Fruit fly (Drosophila melanogaster) whole organism, prepupa: ENCODE data around the gene CG32243.
A peak's percentile ranks its signal among the peaks of the same experiment; 100 is the strongest.

Experiments
- Blimp-1 ChIP-seq: fragments of 200-800 bp; sonication (Bioruptor generic); optimal IDR thresholded peaks from 3 replicates; lab custom pipeline; 2017; ENCODE audit warnings: missing biosample characterization, missing genetic modification characterization, mild to moderate bottlenecking, moderate library complexity, missing genetic modification reagents
- CG10631 ChIP-seq: fragments of 200-800 bp; sonication (Bioruptor generic); optimal IDR thresholded peaks from 2 replicates; lab custom pipeline; 2016; ENCODE audit warnings: missing biosample characterization, missing genetic modification characterization
- CG11762 ChIP-seq: fragments of 200-800 bp; sonication (Bioruptor generic); optimal IDR thresholded peaks from 3 replicates; lab custom pipeline; 2016; ENCODE audit warnings: missing biosample characterization, missing genetic modification characterization; ENCODE audit not compliant: insufficient read depth
- CG11902 ChIP-seq: fragments of 200-800 bp; sonication (Bioruptor generic); optimal IDR thresholded peaks from 3 replicates; lab custom pipeline; 2016; ENCODE audit warnings: missing biosample characterization, missing genetic modification characterization
- CG15336 ChIP-seq: fragments of 200-800 bp; sonication (Bioruptor generic); IDR thresholded peaks from 2 replicates; pipeline ENCODE4 v1.3.6; 2022; ENCODE audit warnings: missing biosample characterization, missing genetic modification characterization
- CG3032 ChIP-seq: fragments of 200-800 bp; optimal IDR thresholded peaks from 2 replicates; lab custom pipeline; 2019; ENCODE audit warnings: missing biosample characterization, mild to moderate bottlenecking, missing genetic modification characterization, moderate library complexity
- CG31627 ChIP-seq: fragments of 200-800 bp; sonication (Bioruptor generic); optimal IDR thresholded peaks from 3 replicates; lab custom pipeline; 2016; ENCODE audit warnings: missing biosample characterization, missing genetic modification characterization
- CG32006 ChIP-seq: fragments of 200-800 bp; sonication (Bioruptor generic); optimal IDR thresholded peaks from 3 replicates; lab custom pipeline; 2017; ENCODE audit warnings: missing biosample characterization, mild to moderate bottlenecking, missing genetic modification characterization
- CG34406 ChIP-seq: fragments of 200-800 bp; sonication (Bioruptor generic); optimal IDR thresholded peaks from 3 replicates; lab custom pipeline; 2016; ENCODE audit warnings: missing biosample characterization, missing genetic modification characterization
- CG3919 ChIP-seq: fragments of 200-800 bp; sonication (Bioruptor generic); optimal IDR thresholded peaks from 3 replicates; lab custom pipeline; 2016; ENCODE audit warnings: missing biosample characterization, missing genetic modification characterization
- CG6163 ChIP-seq: fragments of 200-800 bp; sonication (Bioruptor generic); IDR thresholded peaks from 3 replicates; pipeline ENCODE4 v1.3.6; 2022; ENCODE audit warnings: missing biosample characterization, missing genetic modification characterization
- CG6792 ChIP-seq: fragments of 200-800 bp; sonication (Bioruptor generic); optimal IDR thresholded peaks from 3 replicates; lab custom pipeline; 2016; ENCODE audit warnings: missing biosample characterization, missing genetic modification characterization
- CG6808 ChIP-seq: fragments of 200-800 bp; sonication (Bioruptor generic); optimal IDR thresholded peaks from 3 replicates; lab custom pipeline; 2017; ENCODE audit warnings: missing biosample characterization, missing genetic modification characterization, mild to moderate bottlenecking, moderate library complexity, missing genetic modification reagents
- CG8119 ChIP-seq: fragments of 200-800 bp; sonication (Bioruptor generic); IDR thresholded peaks from 3 replicates; pipeline ENCODE4 v1.3.6; 2022; ENCODE audit warnings: missing biosample characterization, missing genetic modification characterization
- CG8319 ChIP-seq: fragments of 200-800 bp; sonication (Bioruptor generic); optimal IDR thresholded peaks from 3 replicates; lab custom pipeline; 2016; ENCODE audit warnings: missing biosample characterization, missing genetic modification characterization
- CG8632 ChIP-seq: fragments of 200-800 bp; sonication (Bioruptor generic); optimal IDR thresholded peaks from 3 replicates; lab custom pipeline; 2016; ENCODE audit warnings: missing biosample characterization, missing genetic modification characterization
- Eip78C ChIP-seq: fragments of 200-800 bp; sonication (Bioruptor generic); peaks from one replicate; lab custom pipeline; 2016; ENCODE audit warnings: missing biosample characterization, missing genetic modification characterization
- Ets21C ChIP-seq: fragments of 200-800 bp; sonication (Bioruptor generic); optimal IDR thresholded peaks from 3 replicates; lab custom pipeline; 2016; ENCODE audit warnings: missing biosample characterization, missing genetic modification characterization
- Ets96B ChIP-seq: fragments of 200-800 bp; optimal IDR thresholded peaks from 2 replicates; lab custom pipeline; 2019; ENCODE audit warnings: missing biosample characterization, mild to moderate bottlenecking, missing genetic modification characterization, moderate library complexity
- Hr38 ChIP-seq: sonication (Bioruptor generic); optimal IDR thresholded peaks from 2 replicates; lab custom pipeline; 2016; ENCODE audit warnings: missing biosample characterization, missing genetic modification characterization
- Hr39 ChIP-seq: fragments of 200-800 bp; sonication (Bioruptor generic); optimal IDR thresholded peaks from 2 replicates; lab custom pipeline; 2016; ENCODE audit warnings: missing biosample characterization, missing genetic modification characterization
- Met ChIP-seq: fragments of 200-800 bp; sonication (Bioruptor generic); optimal IDR thresholded peaks from 3 replicates; lab custom pipeline; 2016; ENCODE audit warnings: missing biosample characterization, missing genetic modification characterization
- OdsH ChIP-seq: fragments of 200-800 bp; sonication (Bioruptor generic); optimal IDR thresholded peaks from 3 replicates; lab custom pipeline; 2016; ENCODE audit warnings: missing biosample characterization, missing genetic modification characterization
- Smox ChIP-seq: fragments of 200-800 bp; sonication (Bioruptor generic); optimal IDR thresholded peaks from 3 replicates; lab custom pipeline; 2016; ENCODE audit warnings: missing biosample characterization, missing genetic modification characterization
- achi ChIP-seq: fragments of 200-800 bp; sonication (Bioruptor generic); optimal IDR thresholded peaks from 3 replicates; lab custom pipeline; 2016; ENCODE audit warnings: missing biosample characterization, missing genetic modification characterization
- acj6 ChIP-seq: fragments of 200-800 bp; sonication (Bioruptor generic); optimal IDR thresholded peaks from 3 replicates; lab custom pipeline; 2016; ENCODE audit warnings: missing biosample characterization, missing genetic modification characterization
- cyc ChIP-seq: fragments of 200-800 bp; sonication (Bioruptor generic); optimal IDR thresholded peaks from 3 replicates; lab custom pipeline; 2016; ENCODE audit warnings: missing biosample characterization, missing genetic modification characterization
- dac ChIP-seq: fragments of 200-800 bp; sonication (Bioruptor generic); optimal IDR thresholded peaks from 2 replicates; lab custom pipeline; 2017; ENCODE audit warnings: missing biosample characterization, mild to moderate bottlenecking, missing genetic modification characterization
- eg ChIP-seq: fragments of 200-800 bp; sonication (Bioruptor generic); IDR thresholded peaks from 3 replicates; pipeline ENCODE4 v1.3.6; 2022; ENCODE audit warnings: missing biosample characterization, missing genetic modification characterization
- fd85E ChIP-seq: fragments of 200-800 bp; sonication (Bioruptor generic); optimal IDR thresholded peaks from 3 replicates; lab custom pipeline; 2016; ENCODE audit warnings: missing biosample characterization, missing genetic modification characterization
- fkh ChIP-seq: fragments of 200-800 bp; sonication (Bioruptor generic); optimal IDR thresholded peaks from 3 replicates; lab custom pipeline; 2017; ENCODE audit warnings: missing biosample characterization, mild to moderate bottlenecking, missing genetic modification characterization, moderate library complexity
- lz ChIP-seq: fragments of 200-800 bp; sonication (Bioruptor generic); optimal IDR thresholded peaks from 3 replicates; lab custom pipeline; 2016; ENCODE audit warnings: missing biosample characterization, missing genetic modification characterization
- spab ChIP-seq: fragments of 200-800 bp; sonication (Bioruptor generic); optimal IDR thresholded peaks from 2 replicates; lab custom pipeline; 2017; ENCODE audit warnings: missing biosample characterization, mild to moderate bottlenecking, missing genetic modification characterization, missing genetic modification reagents
- ss ChIP-seq, 2 experiments: fragments of 200-800 bp; sonication (Bioruptor generic); optimal IDR thresholded peaks; 2 replicates in 1 of 2; 3 replicates in 1 of 2; lab custom pipeline; 2017 to 2018; ENCODE audit warnings: mild to moderate bottlenecking in 2 of 2, missing biosample characterization in 2 of 2, missing genetic modification characterization in 2 of 2, moderate library complexity in 1 of 2

The CG32243 gene

dm6 chr3L:4541573-4542371, 728 bp upstream of the CG32243 start, which contains the start of gene CG11357 (continued):
- TF ChIP-seq CG8119 (GFP tag; lab: Robert Waterston, UW) (peak; percentile 99), ss (GFP tag; optimal IDR thresholded peaks at IDR 0.05; lab: Kevin White, UChicago) (peak; percentile 98), cyc (GFP tag; lab: Kevin White, UChicago) (peak; percentile 94), Hr38 (GFP tag; lab: Kevin White, UChicago) (no peak), CG6808 (peak; percentile 96), acj6 (GFP tag; lab: Kevin White, UChicago) (peak; percentile 98), spab (GFP tag; lab: Kevin White, UChicago) (peak; percentile 96), CG3032 (tag; lab: Kevin White, UChicago) (peak; percentile 99), Blimp-1 (peak; percentile 92), CG8319 (GFP tag; lab: Kevin White, UChicago) (peak; percentile 91), dac (GFP tag; lab: Kevin White, UChicago) (peak; percentile 90), OdsH (GFP tag; lab: Kevin White, UChicago) (peak; percentile 99), CG11762 (GFP tag; lab: Kevin White, UChicago) (peak; percentile 91), Ets21C (GFP tag; lab: Kevin White, UChicago) (peak; percentile 88), achi (GFP tag; lab: Kevin White, UChicago) (peak; percentile 98), Met (peak; percentile 96), fd85E (GFP tag; lab: Kevin White, UChicago) (peak; percentile 78), CG6163 (GFP tag; lab: Robert Waterston, UW) (peak; percentile 99), fkh (peak; percentile 81), CG11902 (GFP tag; lab: Kevin White, UChicago) (peak; percentile 93), CG15336 (GFP tag; lab: Robert Waterston, UW) (peak; percentile 99), Smox (GFP tag; lab: Kevin White, UChicago) (peak; percentile 95), lz (peak; percentile 95), Hr39 (GFP tag; lab: Kevin White, UChicago) (peak; percentile 89), CG34406 (GFP tag; lab: Kevin White, UChicago) (peak; percentile 99)

- TF ChIP-seq dac (GFP tag; lab: Kevin White, UChicago): no peak
- TF ChIP-seq CG8632: no peak
- no peak for TF ChIP-seq Ets96B
- TF ChIP-seq CG32006 (GFP tag; lab: Kevin White, UChicago): no peak
- TF ChIP-seq CG3919 (GFP tag; lab: Kevin White, UChicago): no peak
- TF ChIP-seq Blimp-1: peak; percentile 51
- TF ChIP-seq CG10631: no peak
- TF ChIP-seq Smox (GFP tag; lab: Kevin White, UChicago): no peak
- TF ChIP-seq, all 60 proteins: peak for 1
Measured at dm6 chr3L:4534481-4534880, 6.6 kb downstream of the CG32243 start.

DNA sequence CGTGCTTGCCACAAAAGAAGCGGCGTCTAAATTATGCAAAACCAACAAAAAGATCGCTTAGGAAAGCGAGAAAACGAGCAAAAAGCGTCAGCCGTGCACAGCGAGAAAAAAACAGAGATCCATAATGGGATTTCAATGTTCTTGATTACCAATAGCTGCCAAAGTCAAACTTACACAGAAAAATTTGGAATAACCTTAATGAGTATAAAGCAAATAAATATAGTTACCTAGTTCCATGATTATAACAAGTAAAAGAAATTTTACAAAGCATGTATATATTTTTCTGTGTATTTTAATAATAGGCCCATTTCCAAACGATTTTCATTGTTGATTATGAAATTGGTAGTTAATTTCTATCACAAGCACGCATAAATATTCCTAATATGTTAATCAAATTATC, 7.1 kb downstream of the CG32243 start:
- peak; percentile 37 for TF ChIP-seq Eip78C
- no peak for TF ChIP-seq CG6792 (GFP tag; lab: Kevin White, UChicago)
- no peak for TF ChIP-seq CG31627 (GFP tag; lab: Kevin White, UChicago)
- no peak for TF ChIP-seq CG11762 (GFP tag; lab: Kevin White, UChicago)
- TF ChIP-seq CG6163 (GFP tag; lab: Robert Waterston, UW): no peak
- TF ChIP-seq eg (GFP tag; lab: Robert Waterston, UW): no peak
